Worm (Caenorhabditis elegans) whole organism, late embryonic: ENCODE data around the gene srx-50.

ENCODE experiments used
- C08G9.2 ChIP-seq: sonication (generic microtip); optimal IDR thresholded peaks from 2 replicates; lab custom pipeline; 2016; ENCODE audit warnings: mild to moderate bottlenecking, missing genetic modification characterization, moderate library complexity, missing compliant biosample characterization
- K09A11.1 ChIP-seq: sonication (generic microtip); optimal IDR thresholded peaks from 2 replicates; lab custom pipeline; 2017; ENCODE audit warnings: antibody characterized with exemption, mild to moderate bottlenecking, missing genetic modification characterization, missing compliant biosample characterization; ENCODE audit not compliant: insufficient read depth
- Y22D7AL.16 ChIP-seq: sonication (generic microtip); optimal IDR thresholded peaks from 2 replicates; lab custom pipeline; 2016; ENCODE audit warnings: missing genetic modification characterization, missing compliant biosample characterization
- ama-1 ChIP-seq: fragments of 150-350 bp; optimal IDR thresholded peaks from 2 replicates; lab custom pipeline; 2014
- ceh-14 ChIP-seq: sonication (generic microtip); optimal IDR thresholded peaks from 2 replicates; lab custom pipeline; 2016; ENCODE audit warnings: missing genotype, missing genetic modification characterization, missing compliant biosample characterization
- ceh-18 ChIP-seq: sonication (generic microtip); optimal IDR thresholded peaks from 2 replicates; lab custom pipeline; 2016; ENCODE audit warnings: missing genetic modification characterization, missing compliant biosample characterization
- ceh-2 ChIP-seq: sonication (generic microtip); optimal IDR thresholded peaks from 2 replicates; lab custom pipeline; 2016; ENCODE audit warnings: missing genotype, missing genetic modification characterization, missing compliant biosample characterization
- ceh-22 ChIP-seq: sonication (generic microtip); optimal IDR thresholded peaks from 2 replicates; lab custom pipeline; 2017; ENCODE audit warnings: missing biosample characterization, missing genetic modification characterization
- ceh-30 ChIP-seq: fragments of 150-350 bp; optimal IDR thresholded peaks from 2 replicates; lab custom pipeline; 2014; ENCODE audit warnings: missing biosample characterization, missing genetic modification characterization
- ceh-31 ChIP-seq: sonication (generic microtip); optimal IDR thresholded peaks from 2 replicates; lab custom pipeline; 2016; ENCODE audit warnings: missing genetic modification characterization, missing compliant biosample characterization
- ceh-34 ChIP-seq: sonication (generic microtip); optimal IDR thresholded peaks from 2 replicates; lab custom pipeline; 2016; ENCODE audit warnings: mild to moderate bottlenecking, missing genetic modification characterization, missing compliant biosample characterization
- ceh-45 ChIP-seq: fragments of 200-800 bp; sonication (Bioruptor generic); IDR thresholded peaks from 2 replicates; pipeline ENCODE4 v1.3.6; 2022; ENCODE audit warnings: missing genetic modification reagents, missing genetic modification characterization, missing compliant biosample characterization
- ceh-48 ChIP-seq: sonication (generic microtip); optimal IDR thresholded peaks from 2 replicates; lab custom pipeline; 2016; ENCODE audit warnings: missing genetic modification characterization, inconsistent platforms, missing compliant biosample characterization
- elt-4 ChIP-seq: sonication (generic microtip); optimal IDR thresholded peaks from 2 replicates; lab custom pipeline; 2016; ENCODE audit warnings: missing genetic modification characterization, missing compliant biosample characterization
- fkh-10 ChIP-seq: fragments of 150-350 bp; optimal IDR thresholded peaks from 2 replicates; lab custom pipeline; 2014; ENCODE audit warnings: missing biosample characterization, missing genetic modification reagents, missing genetic modification characterization
- fkh-6 ChIP-seq: sonication (generic microtip); optimal IDR thresholded peaks from 2 replicates; lab custom pipeline; 2016; ENCODE audit warnings: missing genetic modification characterization, missing compliant biosample characterization
- hlh-13 ChIP-seq: fragments of 200-800 bp; sonication (Bioruptor generic); optimal IDR thresholded peaks from 2 replicates; lab custom pipeline; 2018; ENCODE audit warnings: mild to moderate bottlenecking, missing genetic modification characterization, missing compliant biosample characterization
- hlh-30 ChIP-seq: sonication (generic microtip); optimal IDR thresholded peaks from 2 replicates; lab custom pipeline; 2017; ENCODE audit warnings: antibody characterized with exemption, missing genetic modification characterization, missing compliant biosample characterization; ENCODE audit not compliant: insufficient read depth
- hlh-6 ChIP-seq: sonication (generic microtip); optimal IDR thresholded peaks from 2 replicates; lab custom pipeline; 2016; ENCODE audit warnings: missing genotype, missing genetic modification characterization, missing compliant biosample characterization
- hlh-8 ChIP-seq: sonication (generic microtip); optimal IDR thresholded peaks from 2 replicates; lab custom pipeline; 2016; ENCODE audit warnings: missing genotype, missing genetic modification characterization, missing compliant biosample characterization
- lim-6 ChIP-seq: sonication (generic microtip); optimal IDR thresholded peaks from 2 replicates; lab custom pipeline; 2016; ENCODE audit warnings: missing genetic modification characterization, missing compliant biosample characterization
- lin-11 ChIP-seq: fragments of 200-800 bp; sonication (Bioruptor generic); optimal IDR thresholded peaks from 2 replicates; lab custom pipeline; 2018; ENCODE audit warnings: mild to moderate bottlenecking, missing genetic modification characterization, missing compliant biosample characterization
- nhr-11 ChIP-seq: fragments of 150-350 bp; optimal IDR thresholded peaks from 2 replicates; lab custom pipeline; 2014; ENCODE audit warnings: missing biosample characterization, missing genetic modification characterization
- npax-4 ChIP-seq: sonication (generic microtip); optimal IDR thresholded peaks from 2 replicates; lab custom pipeline; 2016; ENCODE audit warnings: missing genetic modification characterization, missing compliant biosample characterization
- odd-2 ChIP-seq: sonication (generic microtip); optimal IDR thresholded peaks from 2 replicates; lab custom pipeline; 2017; ENCODE audit warnings: antibody characterized with exemption, mild to moderate bottlenecking, missing genetic modification characterization, missing compliant biosample characterization
- pag-3 ChIP-seq: sonication (generic microtip); optimal IDR thresholded peaks from 2 replicates; lab custom pipeline; 2016; ENCODE audit warnings: missing compliant biosample characterization, missing genetic modification characterization, borderline replicate concordance
- pat-9 ChIP-seq: fragments of 200-800 bp; sonication (Bioruptor generic); optimal IDR thresholded peaks from 2 replicates; lab custom pipeline; 2018; ENCODE audit warnings: mild to moderate bottlenecking, missing genetic modification characterization, moderate library complexity, missing compliant biosample characterization
- pha-2 ChIP-seq: sonication (generic microtip); optimal IDR thresholded peaks from 2 replicates; lab custom pipeline; 2017; ENCODE audit warnings: mild to moderate bottlenecking, missing genetic modification characterization, missing compliant biosample characterization
- pha-4 ChIP-seq: fragments of 150-350 bp; optimal IDR thresholded peaks from 2 replicates; lab custom pipeline; 2018; ENCODE audit warnings: missing biosample characterization, missing genetic modification reagents, missing genetic modification characterization
- pros-1 ChIP-seq: fragments of 150-350 bp; optimal IDR thresholded peaks from 2 replicates; lab custom pipeline; 2014; ENCODE audit warnings: missing biosample characterization, missing genetic modification reagents, missing genetic modification characterization
- rnt-1 ChIP-seq: sonication (generic microtip); optimal IDR thresholded peaks from 2 replicates; lab custom pipeline; 2016; ENCODE audit warnings: missing genetic modification characterization, missing compliant biosample characterization
- sdc-2 ChIP-seq: sonication (generic microtip); optimal IDR thresholded peaks from 2 replicates; lab custom pipeline; 2016; ENCODE audit warnings: missing genotype, missing genetic modification characterization, missing compliant biosample characterization
- tbx-2 ChIP-seq: sonication (generic microtip); optimal IDR thresholded peaks from 2 replicates; lab custom pipeline; 2016; ENCODE audit warnings: missing genetic modification characterization, missing compliant biosample characterization
- ttx-3 ChIP-seq: sonication (generic microtip); optimal IDR thresholded peaks from 2 replicates; lab custom pipeline; 2016; ENCODE audit warnings: missing genetic modification reagents, missing genetic modification characterization, missing compliant biosample characterization
- unc-55 ChIP-seq: sonication (generic microtip); optimal IDR thresholded peaks from 2 replicates; lab custom pipeline; 2017; ENCODE audit warnings: missing biosample characterization, missing genetic modification reagents, missing genetic modification characterization
- unc-86 ChIP-seq: sonication (generic microtip); optimal IDR thresholded peaks from 2 replicates; lab custom pipeline; 2016; ENCODE audit warnings: missing genetic modification characterization, missing compliant biosample characterization
- ztf-16 ChIP-seq: sonication (generic microtip); optimal IDR thresholded peaks from 2 replicates; lab custom pipeline; 2017; ENCODE audit warnings: missing genetic modification characterization, missing compliant biosample characterization

Gene srx-50

ce11 chrIV:7057677-7058076, at the start of gene srx-50:
srx-50 (plus strand) TSS chrIV:7057977.
- TF ChIP-seq nhr-11 (tag; lab: Kevin White, UChicago) (no peak), ceh-22 (tag; lab: Kevin White, UChicago) (no peak), npax-4 (tag; lab: Kevin White, UChicago) (no peak), C08G9.2 (tag; lab: Kevin White, UChicago) (no peak), hlh-13 (GFP tag; lab: Kevin White, UChicago) (no peak), odd-2 (no peak), rnt-1 (tag; lab: Kevin White, UChicago) (no peak), ceh-31 (no peak), fkh-10 (GFP tag; lab: Kevin White, UChicago) (no peak), K09A11.1 (no peak), hlh-8 (tag; lab: Kevin White, UChicago) (no peak)

DNA sequence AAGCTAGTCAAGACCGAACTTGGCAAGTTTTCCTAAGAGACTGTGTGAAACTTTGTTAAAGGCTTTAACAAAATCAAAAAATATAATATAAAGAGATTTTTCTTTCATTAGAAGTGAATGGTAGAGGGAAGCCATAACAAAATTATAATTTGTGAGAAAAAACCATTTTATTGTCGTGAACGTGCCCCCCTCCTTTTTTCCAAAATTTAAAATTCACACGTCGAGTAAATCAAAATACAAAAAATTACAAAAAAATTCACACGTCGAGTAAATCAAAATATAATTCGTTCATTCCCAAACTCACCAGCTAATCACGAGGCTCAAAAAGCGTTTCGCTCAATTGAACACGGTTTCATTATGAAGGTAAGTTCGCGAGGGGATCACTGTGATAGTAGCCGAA, 48.2 kb upstream of the srx-50 start, which contains the start of gene C25A8.2:
TSS of gene C25A8.2 (plus strand) at position 301 of the 400 bp plus-strand sequence.
- TF ChIP-seq odd-2: no peak
- no peak for TF ChIP-seq pha-2
- TF ChIP-seq fkh-6 (tag; lab: Kevin White, UChicago): no peak
- TF ChIP-seq ceh-2 (tag; lab: Kevin White, UChicago): no peak
- no peak for TF ChIP-seq fkh-10 (GFP tag; lab: Kevin White, UChicago)
- TF ChIP-seq sdc-2 (tag; lab: Kevin White, UChicago): no peak
- TF ChIP-seq tbx-2: no peak
- no peak for TF ChIP-seq ama-1 (lab: Kevin White, UChicago)
- no peak for TF ChIP-seq ttx-3 (tag; lab: Kevin White, UChicago)
- no peak for TF ChIP-seq pat-9 (tag; lab: Kevin White, UChicago)
- no peak for TF ChIP-seq hlh-13 (GFP tag; lab: Kevin White, UChicago)

- TF ChIP-seq npax-4 (tag; lab: Kevin White, UChicago) (no peak), ceh-2 (tag; lab: Kevin White, UChicago) (no peak), pha-2 (no peak), pros-1 (tag; lab: Kevin White, UChicago) (no peak), unc-55 (GFP tag; lab: Kevin White, UChicago) (no peak), pag-3 (tag; lab: Kevin White, UChicago) (no peak), pat-9 (tag; lab: Kevin White, UChicago) (no peak), ceh-48 (tag; lab: Kevin White, UChicago) (no peak), pha-4 (no peak), tbx-2 (no peak), ama-1 (lab: Kevin White, UChicago) (no peak)
Observed at ce11 chrIV:7010195-7010594, 47.6 kb upstream of the srx-50 start.

- no peak for TF ChIP-seq ceh-30 (tag; lab: Kevin White, UChicago)
- no peak for TF ChIP-seq Y22D7AL.16
- no peak for TF ChIP-seq ceh-18 (tag; lab: Kevin White, UChicago)
- TF ChIP-seq elt-4 (tag; lab: Kevin White, UChicago): no peak
- TF ChIP-seq unc-86: no peak
- no peak for TF ChIP-seq rnt-1 (tag; lab: Kevin White, UChicago)
- no peak for TF ChIP-seq fkh-10 (GFP tag; lab: Kevin White, UChicago)
- TF ChIP-seq ceh-45 (GFP tag; lab: Robert Waterston, UW): no peak
- TF ChIP-seq ttx-3 (tag; lab: Kevin White, UChicago): no peak
- no peak for TF ChIP-seq ztf-16 (tag; lab: Kevin White, UChicago)
- TF ChIP-seq ceh-34: no peak
- TF ChIP-seq ceh-31: no peak
- no peak for TF ChIP-seq lim-6 (tag; lab: Kevin White, UChicago)
- no peak for TF ChIP-seq hlh-30 (tag; lab: Kevin White, UChicago)
- TF ChIP-seq hlh-6: no peak
- no peak for TF ChIP-seq ceh-14 (tag; lab: Kevin White, UChicago)
- TF ChIP-seq lin-11: no peak
Observed at ce11 chrIV:7010835-7011234, 46.9 kb upstream of the srx-50 start, which contains the start of gene C25A8.1. C25A8.1 (plus strand) TSS chrIV:7011135.
